Fruit fly (Drosophila melanogaster) whole organism, prepupa: ENCODE results near the gene Gr93d.

Experiments
- CG1621 ChIP-seq: fragments of 200-800 bp; sonication (Bioruptor generic); optimal IDR thresholded peaks from 3 replicates; lab custom pipeline; 2018; ENCODE audit warnings: missing biosample characterization, mild to moderate bottlenecking, missing genetic modification characterization
- CG16779 ChIP-seq: fragments of 200-800 bp; sonication (Bioruptor generic); optimal IDR thresholded peaks from 3 replicates; lab custom pipeline; 2017; ENCODE audit warnings: missing biosample characterization, mild to moderate bottlenecking, missing genetic modification characterization
- CG6854 ChIP-seq: fragments of 200-800 bp; sonication (Bioruptor generic); optimal IDR thresholded peaks from 2 replicates; lab custom pipeline; 2017; ENCODE audit warnings: missing biosample characterization, mild to moderate bottlenecking, missing genetic modification characterization
- Gug ChIP-seq: fragments of 200-800 bp; sonication (Bioruptor generic); IDR thresholded peaks from 2 replicates; pipeline ENCODE4 v1.3.6; 2022; ENCODE audit warnings: missing biosample characterization, missing genetic modification characterization
- Hr38 ChIP-seq: sonication (Bioruptor generic); optimal IDR thresholded peaks from 2 replicates; lab custom pipeline; 2016; ENCODE audit warnings: missing biosample characterization, missing genetic modification characterization
- Lpt ChIP-seq: fragments of 200-800 bp; sonication (Bioruptor generic); optimal IDR thresholded peaks from 3 replicates; lab custom pipeline; 2016; ENCODE audit warnings: missing biosample characterization, missing genetic modification characterization
- achi ChIP-seq: fragments of 200-800 bp; sonication (Bioruptor generic); optimal IDR thresholded peaks from 3 replicates; lab custom pipeline; 2016; ENCODE audit warnings: missing biosample characterization, missing genetic modification characterization
- acj6 ChIP-seq: fragments of 200-800 bp; sonication (Bioruptor generic); optimal IDR thresholded peaks from 3 replicates; lab custom pipeline; 2016; ENCODE audit warnings: missing biosample characterization, missing genetic modification characterization
- fd59A ChIP-seq: fragments of 200-800 bp; sonication (Bioruptor generic); optimal IDR thresholded peaks from 2 replicates; lab custom pipeline; 2017; ENCODE audit warnings: missing biosample characterization, mild to moderate bottlenecking, missing genetic modification characterization, missing genetic modification reagents
- fd85E ChIP-seq: fragments of 200-800 bp; sonication (Bioruptor generic); optimal IDR thresholded peaks from 3 replicates; lab custom pipeline; 2016; ENCODE audit warnings: missing biosample characterization, missing genetic modification characterization
- vri ChIP-seq: fragments of 200-800 bp; sonication (Bioruptor generic); optimal IDR thresholded peaks from 3 replicates; lab custom pipeline; 2016; ENCODE audit warnings: missing biosample characterization, mild to moderate bottlenecking, missing genetic modification characterization

DNA sequence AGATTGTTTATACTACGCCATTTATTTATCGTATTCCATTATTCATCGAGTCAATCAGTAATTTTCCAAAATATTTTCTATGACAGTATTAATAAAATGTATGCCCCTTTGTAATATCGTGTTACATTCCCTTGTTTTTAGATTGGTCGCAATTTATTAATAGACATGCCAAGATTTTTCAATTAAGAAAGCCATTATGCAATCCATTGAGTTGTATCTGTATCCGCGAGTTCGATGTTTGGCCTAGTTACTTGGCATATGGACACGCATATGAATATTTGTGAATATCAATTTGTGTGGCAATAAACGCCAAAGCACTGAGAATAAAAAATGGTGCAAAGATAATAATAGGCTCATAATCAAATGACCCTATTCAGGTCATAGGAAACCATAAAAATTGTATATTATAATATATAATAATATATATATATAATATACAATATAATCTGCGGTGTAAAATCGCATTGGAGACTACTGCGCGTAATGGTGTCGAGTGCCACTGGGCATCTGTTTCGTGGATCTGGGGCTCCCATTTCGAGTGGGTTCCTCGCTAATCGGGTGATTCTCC, 17.4 kb upstream of the Gr93d start:
- TF ChIP-seq Gug (no peak), vri (GFP tag; lab: Kevin White, UChicago) (no peak), fd85E (no peak), Hr38 (no peak), fd59A (GFP tag; lab: Kevin White, UChicago) (no peak), CG6854 (GFP tag; lab: Kevin White, UChicago) (no peak), CG16779 (no peak), Lpt (GFP tag; lab: Kevin White, UChicago) (no peak), achi (GFP tag; lab: Kevin White, UChicago) (no peak), acj6 (GFP tag; lab: Kevin White, UChicago) (no peak), CG1621 (tag; lab: Kevin White, UChicago) (no peak)
